Fruit fly (Drosophila melanogaster) whole organism, wandering third instar larva: Measurements from ENCODE around the gene CG31464.

Experiments used
- CG32264 ChIP-seq: fragments of 200-800 bp; sonication (Bioruptor generic); optimal IDR thresholded peaks from 2 replicates; lab custom pipeline; 2016; ENCODE audit warnings: missing biosample characterization, missing genetic modification characterization
- CrebA ChIP-seq: fragments of 200-800 bp; sonication (Bioruptor generic); optimal IDR thresholded peaks from 2 replicates; lab custom pipeline; 2016; ENCODE audit warnings: missing biosample characterization, mild to moderate bottlenecking, missing genetic modification characterization, borderline replicate concordance
- Dif ChIP-seq: fragments of 200-275, 200-300 bp; sonication (Bioruptor generic); optimal IDR thresholded peaks from 2 replicates; lab custom pipeline; 2018; ENCODE audit warnings: missing biosample characterization, missing genetic modification characterization; ENCODE audit not compliant: partially characterized antibody
- GATAd ChIP-seq: sonication (Bioruptor generic); optimal IDR thresholded peaks from 2 replicates; lab custom pipeline; 2016; ENCODE audit warnings: missing biosample characterization, missing genetic modification characterization
- HLH106 ChIP-seq: fragments of 200-800 bp; optimal IDR thresholded peaks from 3 replicates; lab custom pipeline; 2019; ENCODE audit warnings: missing biosample characterization, mild to moderate bottlenecking, missing genetic modification characterization, moderate library complexity
- Hr78 ChIP-seq: fragments of >200 bp; optimal IDR thresholded peaks from 2 replicates; lab custom pipeline; 2017; ENCODE audit warnings: missing biosample characterization, missing genetic modification characterization
- Hr83 ChIP-seq: fragments of 200-300 bp; sonication (Bioruptor generic); optimal IDR thresholded peaks from 2 replicates; lab custom pipeline; 2016; ENCODE audit warnings: missing biosample characterization, mild to moderate bottlenecking, missing genetic modification characterization, moderate library complexity; ENCODE audit not compliant: poor library complexity, severe bottlenecking
- Jra ChIP-seq: sonication (Bioruptor generic); optimal IDR thresholded peaks from 2 replicates; lab custom pipeline; 2016; ENCODE audit warnings: missing biosample characterization, missing genetic modification characterization
- Mio ChIP-seq: sonication (Bioruptor generic); optimal IDR thresholded peaks from 2 replicates; lab custom pipeline; 2016; ENCODE audit warnings: missing biosample characterization, missing genetic modification characterization
- Myc ChIP-seq: fragments of >200 bp; optimal IDR thresholded peaks from 2 replicates; lab custom pipeline; 2017
- OdsH ChIP-seq: fragments of 200-800 bp; sonication (Bioruptor generic); optimal IDR thresholded peaks from 2 replicates; lab custom pipeline; 2016; ENCODE audit warnings: missing biosample characterization, mild to moderate bottlenecking, missing genetic modification characterization
- Rel ChIP-seq, 2 experiments: fragments of 200-800 bp; sonication (Bioruptor generic) in 1 of 2; optimal IDR thresholded peaks; 2 replicates in 1 of 2; 3 replicates in 1 of 2; lab custom pipeline; 2016 to 2019; ENCODE audit warnings: mild to moderate bottlenecking in 2 of 2, missing biosample characterization in 2 of 2, missing genetic modification characterization in 2 of 2, moderate library complexity in 1 of 2
- Sp1 ChIP-seq: fragments of 200-800 bp; sonication (Bioruptor generic); optimal IDR thresholded peaks from 3 replicates; lab custom pipeline; 2019; ENCODE audit warnings: missing biosample characterization, mild to moderate bottlenecking, missing genetic modification characterization, moderate library complexity
- Vsx2 ChIP-seq: fragments of 200-300, 225-300 bp; sonication (Bioruptor generic); optimal IDR thresholded peaks from 2 replicates; lab custom pipeline; 2018; ENCODE audit warnings: missing biosample characterization, missing genetic modification characterization; ENCODE audit not compliant: partially characterized antibody
- br ChIP-seq: fragments of 200-800 bp; sonication (Bioruptor generic); optimal IDR thresholded peaks from 2 replicates; lab custom pipeline; 2016; ENCODE audit warnings: missing biosample characterization, missing genetic modification characterization
- brk ChIP-seq: fragments of 200-800 bp; sonication (Bioruptor generic); optimal IDR thresholded peaks from 2 replicates; lab custom pipeline; 2016; ENCODE audit warnings: missing biosample characterization, mild to moderate bottlenecking, missing genetic modification characterization
- dl ChIP-seq, 2 experiments: fragments of 175-275, 200-275 bp in 1 of 2; fragments of 200-275 bp in 1 of 2; sonication (Bioruptor generic); optimal IDR thresholded peaks; lab custom pipeline; 2018; ENCODE audit warnings: mild to moderate bottlenecking in 2 of 2, missing biosample characterization in 2 of 2, missing genetic modification characterization in 2 of 2, moderate library complexity in 2 of 2; ENCODE audit not compliant: partially characterized antibody in 2 of 2, insufficient read depth in 1 of 2
- dmrt93B ChIP-seq: fragments of 200-800 bp; sonication (Bioruptor generic); optimal IDR thresholded peaks from 2 replicates; lab custom pipeline; 2018; ENCODE audit warnings: missing biosample characterization, mild to moderate bottlenecking, missing genetic modification characterization
- dsf ChIP-seq: sonication (Bioruptor generic); optimal IDR thresholded peaks from 2 replicates; lab custom pipeline; 2016; ENCODE audit warnings: missing biosample characterization, missing genetic modification characterization, borderline replicate concordance
- ey ChIP-seq: fragments of 200-800 bp; sonication (Bioruptor generic); optimal IDR thresholded peaks from 2 replicates; lab custom pipeline; 2016; ENCODE audit warnings: missing biosample characterization, missing genetic modification characterization
- fru ChIP-seq: fragments of 200-800 bp; sonication (Bioruptor generic); optimal IDR thresholded peaks from 3 replicates; lab custom pipeline; 2016; ENCODE audit warnings: missing biosample characterization, mild to moderate bottlenecking, missing genetic modification characterization
- h ChIP-seq: fragments of 200-800 bp; sonication (Bioruptor generic); optimal IDR thresholded peaks from 3 replicates; lab custom pipeline; 2016; ENCODE audit warnings: missing biosample characterization, mild to moderate bottlenecking, missing genetic modification characterization
- jim ChIP-seq: fragments of 175-275, 200-325 bp; sonication (Bioruptor generic); optimal IDR thresholded peaks from 2 replicates; lab custom pipeline; 2016; ENCODE audit warnings: missing biosample characterization, mild to moderate bottlenecking, missing genetic modification characterization
- lola ChIP-seq: fragments of >200 bp; optimal IDR thresholded peaks from 2 replicates; lab custom pipeline; 2017; ENCODE audit warnings: missing biosample characterization, missing genetic modification characterization
- pan ChIP-seq: fragments of >200 bp; optimal IDR thresholded peaks from 2 replicates; lab custom pipeline; 2017
- psq ChIP-seq: fragments of 200-800 bp; sonication (Bioruptor generic); optimal IDR thresholded peaks from 3 replicates; lab custom pipeline; 2017; ENCODE audit warnings: missing biosample characterization, mild to moderate bottlenecking, missing genetic modification characterization, moderate library complexity
- rgr ChIP-seq: fragments of 200-800 bp; sonication (Bioruptor generic); optimal IDR thresholded peaks from 3 replicates; lab custom pipeline; 2016; ENCODE audit warnings: missing biosample characterization, mild to moderate bottlenecking, missing genetic modification characterization
- sage ChIP-seq: fragments of 200-800 bp; sonication (Bioruptor generic); optimal IDR thresholded peaks from 2 replicates; lab custom pipeline; 2016; ENCODE audit warnings: missing biosample characterization, mild to moderate bottlenecking, missing genetic modification characterization
- sv ChIP-seq: fragments of 200-800 bp; sonication (Bioruptor generic); optimal IDR thresholded peaks from 3 replicates; lab custom pipeline; 2016; ENCODE audit warnings: missing biosample characterization, missing genetic modification characterization
- usp ChIP-seq: fragments of >200 bp; optimal IDR thresholded peaks from 2 replicates; lab custom pipeline; 2017; ENCODE audit warnings: missing biosample characterization, missing genetic modification characterization
- woc ChIP-seq: sonication (Bioruptor generic); optimal IDR thresholded peaks from 2 replicates; lab custom pipeline; 2016; ENCODE audit warnings: missing biosample characterization, mild to moderate bottlenecking, missing genetic modification characterization

The CG31464 gene

DNA sequence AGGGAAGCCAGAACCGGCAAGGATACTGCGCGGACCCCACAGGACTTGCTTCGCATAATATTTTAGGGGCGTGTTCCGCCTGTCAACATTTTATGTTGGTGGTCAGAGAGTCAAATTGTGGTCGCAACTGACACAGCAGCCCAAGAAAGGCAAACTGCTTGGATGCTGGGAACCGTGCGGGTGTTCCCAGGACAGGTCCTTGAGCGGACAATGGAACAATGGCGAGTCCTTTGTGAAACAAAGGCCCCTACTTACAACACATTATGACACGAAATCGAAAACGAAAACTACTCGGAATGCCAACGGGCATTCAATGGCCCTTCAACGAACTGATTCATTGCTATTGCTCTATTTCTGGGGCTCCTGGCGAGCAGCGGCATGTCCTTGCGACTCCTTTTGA lies 6.8 kb upstream of the CG31464 start:
- no peak for TF ChIP-seq Mio (GFP tag; lab: Kevin White, UChicago)
- TF ChIP-seq Hr78 (GFP tag; lab: Kevin White, UChicago): no peak
- TF ChIP-seq psq: no peak
- no peak for TF ChIP-seq h (GFP tag; lab: Kevin White, UChicago)
- TF ChIP-seq br (GFP tag; lab: Kevin White, UChicago): no peak
- no peak for TF ChIP-seq Dif
- TF ChIP-seq OdsH: no peak
- TF ChIP-seq dsf: no peak
- no peak for TF ChIP-seq CrebA (GFP tag; lab: Kevin White, UChicago)
- no peak for TF ChIP-seq rgr (GFP tag; lab: Kevin White, UChicago)
- TF ChIP-seq dmrt93B (GFP tag; lab: Kevin White, UChicago): no peak

DNA sequence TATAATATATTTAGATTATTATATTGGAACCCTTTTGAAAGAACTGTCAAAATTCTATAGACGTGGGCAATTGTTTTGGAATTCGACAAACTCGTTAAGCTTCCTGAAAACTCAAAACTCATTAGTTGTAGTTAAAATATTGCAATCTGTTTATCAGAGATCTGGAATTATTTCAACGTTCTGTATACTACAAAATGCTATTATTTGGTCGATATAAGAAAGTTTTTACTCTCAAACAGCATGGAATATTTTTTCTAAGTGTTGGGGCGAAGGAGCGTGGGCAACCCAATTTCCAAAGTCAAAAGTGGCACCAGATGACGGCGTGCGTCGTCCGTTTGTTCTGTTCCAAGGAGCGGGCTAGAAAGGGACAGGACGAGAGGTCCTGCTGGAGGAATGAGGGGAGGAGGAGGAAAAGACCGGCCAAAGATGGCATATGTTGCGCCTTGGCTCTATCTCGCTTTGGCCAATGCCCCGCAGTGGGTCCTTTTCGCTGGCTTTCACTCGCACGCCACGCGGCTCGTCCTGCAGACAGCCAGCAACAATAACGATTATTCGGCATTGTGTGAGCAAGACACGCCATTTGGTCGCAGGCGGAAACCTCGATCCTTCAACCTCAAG lies 5.2 kb upstream of the CG31464 start:
- TF ChIP-seq Dif (no peak), usp (no peak)

DNA sequence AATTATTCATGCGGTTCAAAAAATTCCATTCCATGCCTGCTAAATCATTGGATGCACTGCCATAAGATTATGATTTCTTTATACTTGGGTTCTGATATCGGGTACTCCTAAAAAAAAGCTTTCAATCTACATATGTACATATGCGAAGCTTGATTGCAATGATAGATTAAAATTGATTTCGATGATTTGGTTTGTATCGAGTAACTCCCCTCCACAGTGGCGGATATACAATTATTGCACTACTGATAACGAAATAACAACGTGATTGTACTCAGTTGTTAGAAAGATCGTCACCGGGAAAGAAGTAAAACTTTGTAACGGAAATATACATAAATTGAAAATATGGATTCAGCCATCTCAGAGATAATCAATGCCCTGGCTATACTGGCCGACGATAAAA lies 3.3 kb upstream of the CG31464 start, which contains the start of gene Nazo:
Gene Nazo, plus strand, starts transcription at position 180 of the 400 bp plus-strand sequence.
- TF ChIP-seq brk (GFP tag; lab: Kevin White, UChicago): no peak
- TF ChIP-seq Mio (GFP tag; lab: Kevin White, UChicago): no peak
- no peak for TF ChIP-seq Sp1 (GFP tag; lab: Kevin White, UChicago)
- TF ChIP-seq Jra (GFP tag; lab: Kevin White, UChicago): no peak
- TF ChIP-seq Rel (GFP tag; optimal IDR thresholded peaks at IDR 0.05; lab: Kevin White, UChicago): no peak
- TF ChIP-seq Rel (tag; optimal IDR thresholded peaks at IDR 0.05; lab: Kevin White, UChicago): peak; percentile 90

DNA sequence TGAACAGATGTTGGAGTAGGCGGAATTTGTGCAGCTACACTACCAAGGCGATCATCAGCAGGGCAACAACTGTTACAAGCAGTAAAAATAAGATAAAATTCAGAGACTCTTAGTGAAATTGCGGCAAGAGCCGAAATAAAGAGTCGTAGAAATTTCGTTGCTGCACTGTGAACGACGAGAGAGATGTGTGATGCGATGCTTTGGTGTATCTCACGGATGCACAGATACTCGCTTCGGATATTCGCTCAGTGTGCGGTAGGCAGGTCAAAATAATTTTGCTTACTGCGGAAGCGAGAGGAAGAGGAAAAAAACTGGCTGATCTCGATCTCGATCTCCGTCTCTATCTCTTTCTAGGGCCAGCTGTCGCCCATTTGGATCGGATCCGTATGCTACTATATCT lies 2.2 kb upstream of the CG31464 start:
- no peak for TF ChIP-seq CG32264 (GFP tag; lab: Kevin White, UChicago)
- TF ChIP-seq, all 38 proteins: peak for 0

DNA sequence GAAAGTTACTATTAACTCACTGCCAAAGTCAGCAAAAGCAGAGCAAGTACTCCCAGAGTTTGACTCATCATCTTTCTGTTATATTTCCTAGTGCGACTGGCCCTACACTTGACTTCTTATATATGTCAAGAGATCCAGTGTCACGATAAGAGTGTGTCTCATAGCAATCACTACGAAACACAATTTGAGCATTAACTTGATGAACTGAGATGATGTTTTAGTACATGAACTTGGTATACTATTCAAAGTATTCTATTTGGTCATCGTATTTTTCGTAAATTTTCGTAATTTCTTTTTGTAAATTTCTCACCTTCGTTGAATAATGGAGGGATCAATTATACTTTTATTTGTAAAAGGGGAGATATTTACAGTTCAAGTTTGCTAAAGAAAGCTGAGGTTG lies 562 bp upstream of the CG31464 start, which contains the start of gene CG11672:
Gene CG11672, minus strand, starts transcription at position 101 of the 400 bp plus-strand sequence.
- TF ChIP-seq psq (no peak), br (GFP tag; lab: Kevin White, UChicago) (no peak), woc (GFP tag; lab: Kevin White, UChicago) (no peak), GATAd (GFP tag; lab: Kevin White, UChicago) (no peak), dl (GFP tag; optimal IDR thresholded peaks at IDR 0.05; lab: Kevin White, UChicago; ENCODE audit: insufficient read depth in 1 of 2, partially characterized antibody in 2 of 2) (no peak), OdsH (no peak), lola (GFP tag; lab: Kevin White, UChicago) (no peak), rgr (GFP tag; lab: Kevin White, UChicago) (no peak), CrebA (GFP tag; lab: Kevin White, UChicago) (no peak), jim (GFP tag; lab: Kevin White, UChicago) (no peak), ey (GFP tag; lab: Kevin White, UChicago) (no peak), Myc (no peak), Jra (GFP tag; lab: Kevin White, UChicago) (no peak), sv (GFP tag; lab: Kevin White, UChicago) (no peak), brk (GFP tag; lab: Kevin White, UChicago) (no peak), pan (lab: Kevin White, UChicago) (no peak), Dif (no peak), sage (GFP tag; lab: Kevin White, UChicago) (no peak), Hr83 (GFP tag; lab: Kevin White, UChicago) (no peak)

DNA sequence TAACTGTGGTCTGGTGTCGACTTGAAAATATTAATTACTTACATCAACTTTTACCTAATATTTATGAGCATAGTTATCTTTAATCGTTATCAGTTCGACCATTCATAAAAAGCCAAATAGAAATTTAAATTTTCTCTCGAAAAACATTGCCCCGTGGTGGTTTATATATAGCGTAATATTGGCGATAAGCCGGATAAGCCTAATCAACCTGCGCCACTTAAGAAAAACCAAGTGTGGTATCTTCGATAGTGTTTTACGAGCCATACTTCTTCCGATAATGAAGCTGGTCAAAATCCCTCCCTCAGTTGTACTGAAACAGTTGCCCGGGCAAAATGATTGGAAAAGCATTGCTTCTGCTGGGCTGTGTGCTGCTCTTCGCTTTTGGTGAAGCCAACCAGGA lies 994 bp downstream of the CG31464 start, which contains the start of gene CG31463:
Gene CG31463, plus strand, starts transcription at position 302 of the 400 bp plus-strand sequence.
- no peak for TF ChIP-seq fru (GFP tag; lab: Kevin White, UChicago)
- no peak for TF ChIP-seq Rel (GFP tag; optimal IDR thresholded peaks at IDR 0.05; lab: Kevin White, UChicago)
- TF ChIP-seq Rel (tag; optimal IDR thresholded peaks at IDR 0.05; lab: Kevin White, UChicago): no peak
- no peak for TF ChIP-seq HLH106 (tag; lab: Kevin White, UChicago)
- no peak for TF ChIP-seq Vsx2 (GFP tag; lab: Kevin White, UChicago)
- no peak for TF ChIP-seq Hr83 (GFP tag; lab: Kevin White, UChicago)
